Worm (Caenorhabditis elegans) whole organism, L2 larva: ENCODE data around the gene act-1.
"Not testable (repeated sequence)": the region's sequence is repeated elsewhere in the genome, so short reads cannot be mapped to it uniquely, and the experiment has no call there.

ENCODE experiments used
- C34F6.9 ChIP-seq: fragments of 150-350 bp; optimal IDR thresholded peaks from 2 replicates; lab custom pipeline; 2014; ENCODE audit warnings: missing biosample characterization, missing genetic modification characterization
- F13H6.1 ChIP-seq: sonication (generic microtip); optimal IDR thresholded peaks from 2 replicates; lab custom pipeline; 2016; ENCODE audit warnings: missing genetic modification characterization, missing compliant biosample characterization
- R02D3.7 ChIP-seq: fragments of 150-350 bp; optimal IDR thresholded peaks from 2 replicates; lab custom pipeline; 2014; ENCODE audit warnings: missing biosample characterization, missing genetic modification characterization
- Y55F3AM.14 ChIP-seq: fragments of 200-800 bp; sonication (Bioruptor generic); optimal IDR thresholded peaks from 2 replicates; lab custom pipeline; 2018; ENCODE audit warnings: mild to moderate bottlenecking, missing genetic modification characterization, missing compliant biosample characterization
- ZK546.5 ChIP-seq: sonication (generic microtip); optimal IDR thresholded peaks from 2 replicates; lab custom pipeline; 2017; ENCODE audit warnings: missing biosample characterization, missing genetic modification characterization
- alr-1 ChIP-seq: fragments of 150-350 bp; optimal IDR thresholded peaks from 2 replicates; lab custom pipeline; 2014; ENCODE audit warnings: missing biosample characterization, missing genetic modification characterization
- aly-2 ChIP-seq: fragments of 150-350 bp; optimal IDR thresholded peaks from 2 replicates; lab custom pipeline; 2014; ENCODE audit warnings: missing biosample characterization, missing genetic modification characterization
- ama-1 ChIP-seq: fragments of 150-350 bp; optimal IDR thresholded peaks from 2 replicates; lab custom pipeline; 2018; ENCODE audit warnings: inconsistent platforms
- blmp-1 ChIP-seq: sonication (generic microtip); optimal IDR thresholded peaks from 2 replicates; lab custom pipeline; 2017; ENCODE audit warnings: missing genetic modification characterization, mild to moderate bottlenecking, missing compliant biosample characterization, antibody characterized with exemption, moderate library complexity; ENCODE audit not compliant: insufficient read depth
- ceh-16 ChIP-seq: fragments of 150-350 bp; optimal IDR thresholded peaks from 2 replicates; lab custom pipeline; 2014; ENCODE audit warnings: missing biosample characterization, missing genetic modification characterization
- ceh-82 ChIP-seq: fragments of 150-350 bp; optimal IDR thresholded peaks from 2 replicates; lab custom pipeline; 2014; ENCODE audit warnings: missing biosample characterization, missing genetic modification characterization
- crh-2 ChIP-seq: sonication (generic microtip); optimal IDR thresholded peaks from 2 replicates; lab custom pipeline; 2017; ENCODE audit warnings: missing biosample characterization, missing genetic modification characterization
- dmd-4 ChIP-seq: sonication (generic microtip); optimal IDR thresholded peaks from 2 replicates; lab custom pipeline; 2017; ENCODE audit warnings: missing biosample characterization, missing genetic modification characterization
- egl-27 ChIP-seq: sonication (generic microtip); optimal IDR thresholded peaks from 3 replicates; lab custom pipeline; 2017; ENCODE audit warnings: missing biosample characterization, missing genetic modification reagents, missing genetic modification characterization
- elt-3 ChIP-seq: sonication (generic microtip); optimal IDR thresholded peaks from 2 replicates; lab custom pipeline; 2017; ENCODE audit warnings: missing biosample characterization, missing genetic modification characterization
- fos-1 ChIP-seq: fragments of 150-350 bp; optimal IDR thresholded peaks from 2 replicates; lab custom pipeline; 2014; ENCODE audit warnings: missing biosample characterization, missing genetic modification characterization
- gmeb-1 ChIP-seq: fragments of 150-350 bp; optimal IDR thresholded peaks from 2 replicates; lab custom pipeline; 2014; ENCODE audit warnings: missing biosample characterization, missing genetic modification characterization
- lin-11 ChIP-seq: fragments of 150-350 bp; sonication (generic microtip); optimal IDR thresholded peaks from 2 replicates; lab custom pipeline; 2014; ENCODE audit warnings: missing biosample characterization, missing genetic modification characterization, inconsistent platforms, mixed read lengths
- lin-13 ChIP-seq: fragments of 150-350 bp; optimal IDR thresholded peaks from 2 replicates; lab custom pipeline; 2014; ENCODE audit warnings: missing biosample characterization, missing genetic modification reagents, missing genetic modification characterization
- lin-39 ChIP-seq: fragments of 150-350 bp; optimal IDR thresholded peaks from 2 replicates; lab custom pipeline; 2014; ENCODE audit warnings: missing biosample characterization, missing genetic modification reagents, missing genetic modification characterization
- lsy-2 ChIP-seq, 2 experiments: fragments of 150-350 bp in 1 of 2; sonication (generic microtip) in 1 of 2; optimal IDR thresholded peaks; 2 replicates each; lab custom pipeline; 2014 to 2017; ENCODE audit warnings: missing biosample characterization in 2 of 2, missing genetic modification characterization in 2 of 2
- mbf-1 ChIP-seq: sonication (generic microtip); optimal IDR thresholded peaks from 2 replicates; lab custom pipeline; 2017; ENCODE audit warnings: missing biosample characterization, missing genetic modification characterization
- mdl-1 ChIP-seq, 2 experiments: fragments of 150-350 bp in 1 of 2; sonication (generic microtip) in 1 of 2; optimal IDR thresholded peaks; 2 replicates each; lab custom pipeline; 2017; ENCODE audit warnings: missing biosample characterization in 2 of 2, missing genetic modification characterization in 2 of 2
- nhr-10 ChIP-seq: sonication (generic microtip); optimal IDR thresholded peaks from 2 replicates; lab custom pipeline; 2017; ENCODE audit warnings: missing biosample characterization, missing genetic modification characterization
- nhr-11 ChIP-seq: fragments of 150-350 bp; optimal IDR thresholded peaks from 2 replicates; lab custom pipeline; 2014; ENCODE audit warnings: missing biosample characterization, missing genetic modification characterization
- nhr-12 ChIP-seq: fragments of 150-350 bp; optimal IDR thresholded peaks from 2 replicates; lab custom pipeline; 2014; ENCODE audit warnings: missing biosample characterization, missing genetic modification characterization
- nhr-129 ChIP-seq: fragments of 150-350 bp; optimal IDR thresholded peaks from 2 replicates; lab custom pipeline; 2014; ENCODE audit warnings: missing biosample characterization, missing genetic modification characterization
- nhr-21 ChIP-seq: fragments of 150-350 bp; optimal IDR thresholded peaks from 2 replicates; lab custom pipeline; 2014; ENCODE audit warnings: missing biosample characterization, missing genetic modification characterization
- nhr-23 ChIP-seq: fragments of 150-350 bp; optimal IDR thresholded peaks from 2 replicates; lab custom pipeline; 2014; ENCODE audit warnings: missing biosample characterization, missing genetic modification reagents, missing genetic modification characterization
- nhr-25 ChIP-seq: fragments of 150-350 bp; sonication (generic microtip); optimal IDR thresholded peaks from 3 replicates; lab custom pipeline; 2014; ENCODE audit warnings: missing biosample characterization, missing genetic modification characterization
- nhr-6 ChIP-seq: fragments of 150-350 bp; optimal IDR thresholded peaks from 2 replicates; lab custom pipeline; 2014; ENCODE audit warnings: missing biosample characterization, missing genetic modification characterization
- nhr-77 ChIP-seq: fragments of 150-350 bp; optimal IDR thresholded peaks from 2 replicates; lab custom pipeline; 2014; ENCODE audit warnings: missing biosample characterization, missing genetic modification characterization
- peb-1 ChIP-seq: fragments of 150-350 bp; optimal IDR thresholded peaks from 2 replicates; lab custom pipeline; 2014; ENCODE audit warnings: missing biosample characterization, missing genetic modification characterization
- sem-4 ChIP-seq: fragments of 150-350 bp; optimal IDR thresholded peaks from 2 replicates; lab custom pipeline; 2014; ENCODE audit warnings: missing biosample characterization, missing genetic modification reagents, missing genetic modification characterization
- skn-1 ChIP-seq: sonication (generic microtip); optimal IDR thresholded peaks from 2 replicates; lab custom pipeline; 2017; ENCODE audit warnings: missing biosample characterization, missing genetic modification characterization
- sma-9 ChIP-seq, 2 experiments: fragments of 150-350 bp in 1 of 2; sonication (generic microtip) in 1 of 2; optimal IDR thresholded peaks; 2 replicates each; lab custom pipeline; 2014 to 2016; ENCODE audit warnings: missing genetic modification characterization in 2 of 2, mild to moderate bottlenecking in 1 of 2, missing biosample characterization in 1 of 2, missing compliant biosample characterization in 1 of 2, missing genetic modification reagents in 1 of 2, moderate library complexity in 1 of 2
- snpc-4 ChIP-seq: fragments of 150-350 bp; optimal IDR thresholded peaks from 2 replicates; lab custom pipeline; 2014; ENCODE audit warnings: missing biosample characterization, missing genetic modification characterization
- unc-39 ChIP-seq: fragments of 150-350 bp; optimal IDR thresholded peaks from 2 replicates; lab custom pipeline; 2014; ENCODE audit warnings: missing biosample characterization, missing genetic modification characterization
- unc-55 ChIP-seq: fragments of 150-350 bp; sonication (generic microtip); optimal IDR thresholded peaks from 3 replicates; lab custom pipeline; 2014; ENCODE audit warnings: missing biosample characterization, missing genetic modification reagents, missing genetic modification characterization
- unc-62 ChIP-seq: fragments of 150-350 bp; optimal IDR thresholded peaks from 2 replicates; lab custom pipeline; 2014; ENCODE audit warnings: missing biosample characterization, missing genetic modification reagents, missing genetic modification characterization
- zag-1 ChIP-seq: fragments of 150-350 bp; optimal IDR thresholded peaks from 2 replicates; lab custom pipeline; 2014; ENCODE audit warnings: missing biosample characterization, missing genetic modification characterization
- ztf-1 ChIP-seq: fragments of 200-800 bp; sonication (Bioruptor generic); conservative IDR thresholded peaks from 2 replicates; pipeline ENCODE4 v1.3.6; 2022; ENCODE audit warnings: missing genetic modification characterization, missing compliant biosample characterization
- ztf-11 ChIP-seq: sonication (generic microtip); optimal IDR thresholded peaks from 2 replicates; lab custom pipeline; 2017; ENCODE audit warnings: missing biosample characterization, missing genetic modification characterization
- ztf-4 ChIP-seq: fragments of 150-350 bp; optimal IDR thresholded peaks from 2 replicates; lab custom pipeline; 2014; ENCODE audit warnings: missing biosample characterization, missing genetic modification characterization

act-1 gene

ce11 chrV:11098599-11098998 is 17.7 kb downstream of the act-1 start, which contains the start of gene cdkl-1:
Gene cdkl-1, plus strand, starts transcription at chrV:11098899.
- TF ChIP-seq R02D3.7 (no peak), unc-39 (tag; lab: Kevin White, UChicago) (no peak), nhr-23 (tag; lab: Kevin White, UChicago) (no peak)

- TF ChIP-seq nhr-77 (tag; lab: Kevin White, UChicago) (no peak), mdl-1 (tag; optimal IDR thresholded peaks at IDR 0.05; lab: Kevin White, UChicago) (no peak), nhr-11 (tag; lab: Kevin White, UChicago) (no peak), nhr-21 (tag; lab: Kevin White, UChicago) (no peak), ceh-82 (no peak), skn-1 (tag; lab: Kevin White, UChicago) (no peak), fos-1 (tag; lab: Kevin White, UChicago) (no peak), ztf-1 (GFP tag; lab: Robert Waterston, UW) (no peak), nhr-25 (no peak), ceh-16 (tag; lab: Kevin White, UChicago) (no peak), zag-1 (tag; lab: Kevin White, UChicago) (no peak), snpc-4 (tag; lab: Kevin White, UChicago) (no peak), ztf-11 (tag; lab: Kevin White, UChicago) (no peak), ama-1 (lab: Kevin White, UChicago) (no peak), dmd-4 (tag; lab: Kevin White, UChicago) (no peak), nhr-12 (no peak), lin-11 (tag; lab: Kevin White, UChicago) (no peak), mbf-1 (tag; lab: Kevin White, UChicago) (no peak), gmeb-1 (tag; lab: Kevin White, UChicago) (no peak), unc-62 (GFP tag; lab: Kevin White, UChicago) (no peak)
These were observed 23.6 kb downstream of the act-1 start for ce11 chrV:11104408-11104807.

- not testable (repeated sequence) for TF ChIP-seq nhr-21 (tag; lab: Kevin White, UChicago); R02D3.7; ceh-82
These were observed 28.8 kb downstream of the act-1 start, which contains the start of gene Y42A5A.5 for ce11 chrV:11109647-11110046. Gene Y42A5A.5, minus strand, starts transcription at chrV:11109747.

- TF ChIP-seq crh-2 (peak; percentile 46), ztf-11 (tag; lab: Kevin White, UChicago) (no peak), egl-27 (tag; lab: Kevin White, UChicago) (peak; percentile 33), nhr-6 (tag; lab: Kevin White, UChicago) (no peak), lin-39 (tag; lab: Kevin White, UChicago) (no peak), nhr-12 (no peak), ceh-82 (no peak), fos-1 (tag; lab: Kevin White, UChicago) (peak; percentile 7), unc-62 (GFP tag; lab: Kevin White, UChicago) (no peak), lin-11 (tag; lab: Kevin White, UChicago) (peak; percentile 63), nhr-77 (tag; lab: Kevin White, UChicago) (no peak), unc-55 (GFP tag; lab: Kevin White, UChicago) (peak; percentile 73), zag-1 (tag; lab: Kevin White, UChicago) (no peak), nhr-10 (tag; lab: Kevin White, UChicago) (no peak), sem-4 (tag; lab: Kevin White, UChicago) (peak; percentile 30), R02D3.7 (no peak), skn-1 (tag; lab: Kevin White, UChicago) (no peak), ztf-1 (GFP tag; lab: Robert Waterston, UW) (no peak), F13H6.1 (tag; lab: Kevin White, UChicago) (peak; percentile 77), blmp-1 (tag; lab: Kevin White, UChicago) (no peak), ceh-16 (tag; lab: Kevin White, UChicago) (no peak), ZK546.5 (tag; lab: Kevin White, UChicago) (no peak), elt-3 (tag; lab: Kevin White, UChicago) (no peak), nhr-11 (tag; lab: Kevin White, UChicago) (no peak), nhr-25 (peak; percentile 66), peb-1 (tag; lab: Kevin White, UChicago) (no peak), aly-2 (tag; lab: Kevin White, UChicago) (no peak), mdl-1 (tag; optimal IDR thresholded peaks at IDR 0.05; lab: Kevin White, UChicago) (no peak), ztf-4 (no peak), Y55F3AM.14 (GFP tag; lab: Kevin White, UChicago) (no peak), dmd-4 (tag; lab: Kevin White, UChicago) (no peak), sma-9 (GFP tag; optimal IDR thresholded peaks at IDR 0.05; lab: Kevin White, UChicago) (peak; percentile 48), sma-9 (tag; optimal IDR thresholded peaks at IDR 0.05; lab: Kevin White, UChicago) (no peak), nhr-129 (tag; lab: Kevin White, UChicago) (peak; percentile 71), C34F6.9 (tag; lab: Kevin White, UChicago) (peak; percentile 65), nhr-21 (tag; lab: Kevin White, UChicago) (peak; percentile 6), alr-1 (tag; lab: Kevin White, UChicago) (no peak), ama-1 (lab: Kevin White, UChicago) (no peak), lin-13 (peak; percentile 43), nhr-23 (tag; lab: Kevin White, UChicago) (no peak), lsy-2 (tag; optimal IDR thresholded peaks at IDR 0.05; lab: Kevin White, UChicago) (peak in 1 of 2 experiments; percentile 63)
These were observed 32.3 kb downstream of the act-1 start, which contains the start of gene erfa-3 for ce11 chrV:11113041-11113574. Gene erfa-3, minus strand, starts transcription at chrV:11113091.
